Fruit fly (Drosophila melanogaster) whole organism, embryonic: ENCODE results near the gene CG6005.

Source experiments
- CG10147 ChIP-seq: fragments of 200-800 bp; sonication (Bioruptor generic); optimal IDR thresholded peaks from 2 replicates; lab custom pipeline; 2019; ENCODE audit warnings: missing biosample characterization, mild to moderate bottlenecking, missing genetic modification characterization, moderate library complexity
- CG10209 ChIP-seq: fragments of 200-800 bp; sonication (Bioruptor generic); optimal IDR thresholded peaks from 3 replicates; lab custom pipeline; 2017; ENCODE audit warnings: missing biosample characterization, mild to moderate bottlenecking, missing genetic modification characterization, missing genetic modification reagents
- CG10267 ChIP-seq: fragments of 200-800 bp; sonication (Bioruptor generic); optimal IDR thresholded peaks from 2 replicates; lab custom pipeline; 2018; ENCODE audit warnings: missing biosample characterization, mild to moderate bottlenecking, missing genetic modification characterization, moderate library complexity
- CG10462 ChIP-seq: fragments of 200-800 bp; sonication (Bioruptor generic); optimal IDR thresholded peaks from 2 replicates; lab custom pipeline; 2016; ENCODE audit warnings: missing biosample characterization, missing genetic modification characterization
- CG11695 ChIP-seq: fragments of 200-800 bp; sonication (Bioruptor generic); IDR thresholded peaks from 3 replicates; pipeline ENCODE4 v1.3.6; 2022; ENCODE audit warnings: missing biosample characterization, missing genetic modification characterization
- CG11723 ChIP-seq: fragments of 200-800 bp; sonication (Bioruptor generic); optimal IDR thresholded peaks from 2 replicates; lab custom pipeline; 2017; ENCODE audit warnings: missing biosample characterization, mild to moderate bottlenecking, missing genetic modification characterization
- CG12071 ChIP-seq: fragments of 200-800 bp; sonication (Bioruptor generic); optimal IDR thresholded peaks from 3 replicates; lab custom pipeline; 2018; ENCODE audit warnings: missing biosample characterization, mild to moderate bottlenecking, missing genetic modification characterization
- CG12769 ChIP-seq: fragments of 200-800 bp; sonication (Bioruptor generic); optimal IDR thresholded peaks from 2 replicates; lab custom pipeline; 2019; ENCODE audit warnings: missing biosample characterization, mild to moderate bottlenecking, missing genetic modification characterization, moderate library complexity
- CG13123 ChIP-seq: fragments of 200-800 bp; sonication (Bioruptor generic); optimal IDR thresholded peaks from 2 replicates; lab custom pipeline; 2016; ENCODE audit warnings: missing biosample characterization, missing genetic modification characterization
- CG13775 ChIP-seq: fragments of 200-800 bp; sonication (Bioruptor generic); optimal IDR thresholded peaks from 3 replicates; lab custom pipeline; 2017; ENCODE audit warnings: missing biosample characterization, mild to moderate bottlenecking, missing genetic modification characterization
- CG15514 ChIP-seq: fragments of 200-800 bp; sonication (Bioruptor generic); optimal IDR thresholded peaks from 3 replicates; lab custom pipeline; 2017; ENCODE audit warnings: missing biosample characterization, missing genetic modification characterization, mild to moderate bottlenecking, moderate library complexity, missing genetic modification reagents
- CG15601 ChIP-seq: fragments of 200-800 bp; sonication (Bioruptor generic); optimal IDR thresholded peaks from 3 replicates; lab custom pipeline; 2019; ENCODE audit warnings: missing biosample characterization, mild to moderate bottlenecking, missing genetic modification characterization, moderate library complexity
- CG16863 ChIP-seq: fragments of 200-800 bp; sonication (Bioruptor generic); optimal IDR thresholded peaks from 3 replicates; lab custom pipeline; 2016; ENCODE audit warnings: missing biosample characterization, missing genetic modification characterization
- CG17361 ChIP-seq: fragments of 200-800 bp; sonication (Bioruptor generic); IDR thresholded peaks from 3 replicates; pipeline ENCODE4 v1.3.6; 2022; ENCODE audit warnings: missing biosample characterization, missing genetic modification characterization
- CG18619 ChIP-seq: fragments of 200-800 bp; sonication (Bioruptor generic); optimal IDR thresholded peaks from 3 replicates; lab custom pipeline; 2017; ENCODE audit warnings: missing biosample characterization, mild to moderate bottlenecking, missing genetic modification characterization
- CG18764 ChIP-seq: fragments of 200-800 bp; sonication (Bioruptor generic); optimal IDR thresholded peaks from 3 replicates; lab custom pipeline; 2016; ENCODE audit warnings: missing biosample characterization, missing genetic modification characterization
- CG2712 ChIP-seq: fragments of 200-800 bp; optimal IDR thresholded peaks from 3 replicates; lab custom pipeline; 2019; ENCODE audit warnings: missing biosample characterization, mild to moderate bottlenecking, missing genetic modification characterization, moderate library complexity
- CG30020 ChIP-seq: fragments of 200-800 bp; optimal IDR thresholded peaks from 2 replicates; lab custom pipeline; 2019; ENCODE audit warnings: missing biosample characterization, mild to moderate bottlenecking, missing genetic modification characterization, moderate library complexity
- CG32532 ChIP-seq: fragments of 200-800 bp; sonication (Bioruptor generic); IDR thresholded peaks from 2 replicates; pipeline ENCODE4 v1.3.6; 2022; ENCODE audit warnings: missing biosample characterization, missing genetic modification characterization
- CG3995 ChIP-seq: fragments of 200-800 bp; sonication (Bioruptor generic); optimal IDR thresholded peaks from 3 replicates; lab custom pipeline; 2016; ENCODE audit warnings: missing biosample characterization, missing genetic modification characterization
- CG4617 ChIP-seq: fragments of 200-800 bp; sonication (Bioruptor generic); optimal IDR thresholded peaks from 3 replicates; lab custom pipeline; 2016; ENCODE audit warnings: missing biosample characterization, missing genetic modification characterization, borderline replicate concordance
- CG9932 ChIP-seq: fragments of 200-800 bp; sonication (Bioruptor generic); IDR thresholded peaks from 2 replicates; pipeline ENCODE4 v1.3.6; 2022; ENCODE audit warnings: missing biosample characterization, missing genetic modification characterization
- Dbx ChIP-seq: fragments of 200-800 bp; sonication (Bioruptor generic); IDR thresholded peaks from 3 replicates; pipeline ENCODE4 v1.3.6; 2022; ENCODE audit warnings: missing biosample characterization, missing genetic modification characterization
- Fer3 ChIP-seq: fragments of 200-800 bp; sonication (Bioruptor generic); optimal IDR thresholded peaks from 2 replicates; lab custom pipeline; 2018; ENCODE audit warnings: missing biosample characterization, mild to moderate bottlenecking, missing genetic modification characterization, moderate library complexity
- Hr3 ChIP-seq: fragments of 200-800 bp; sonication (Bioruptor generic); optimal IDR thresholded peaks from 3 replicates; lab custom pipeline; 2016; ENCODE audit warnings: missing biosample characterization, missing genetic modification characterization
- Lhr ChIP-seq: fragments of 200-800 bp; sonication (Bioruptor generic); optimal IDR thresholded peaks from 3 replicates; lab custom pipeline; 2017; ENCODE audit warnings: mild to moderate bottlenecking, missing biosample characterization, missing genetic modification reagents, missing genetic modification characterization
- Oli ChIP-seq: fragments of 200-800 bp; sonication (Bioruptor generic); optimal IDR thresholded peaks from 2 replicates; lab custom pipeline; 2018; ENCODE audit warnings: missing biosample characterization, mild to moderate bottlenecking, missing genetic modification characterization, moderate library complexity
- Ptx1 ChIP-seq: fragments of 200-800 bp; sonication (Bioruptor generic); IDR thresholded peaks from 2 replicates; pipeline ENCODE4 v1.3.6; 2022; ENCODE audit warnings: missing biosample characterization, missing genetic modification characterization
- Sox102F ChIP-seq: fragments of 200-800 bp; sonication (Bioruptor generic); optimal IDR thresholded peaks from 2 replicates; lab custom pipeline; 2018; ENCODE audit warnings: missing biosample characterization, mild to moderate bottlenecking, missing genetic modification characterization, moderate library complexity
- Spps ChIP-seq: fragments of 200-800 bp; sonication (Bioruptor generic); optimal IDR thresholded peaks from 2 replicates; lab custom pipeline; 2018; ENCODE audit warnings: missing biosample characterization, mild to moderate bottlenecking, missing genetic modification characterization
- Usf ChIP-seq: fragments of 200-800 bp; sonication (Bioruptor generic); optimal IDR thresholded peaks from 2 replicates; lab custom pipeline; 2017; ENCODE audit warnings: missing genotype, missing biosample characterization, missing genetic modification characterization
- chif ChIP-seq, 2 experiments: fragments of 200-800 bp; sonication (Bioruptor generic); optimal IDR thresholded peaks; 3 replicates each; lab custom pipeline; 2016; ENCODE audit warnings: missing biosample characterization in 2 of 2, missing genetic modification characterization in 2 of 2
- dmrt11E ChIP-seq: fragments of 200-800 bp; sonication (Bioruptor generic); optimal IDR thresholded peaks from 3 replicates; lab custom pipeline; 2018; ENCODE audit warnings: missing biosample characterization, mild to moderate bottlenecking, missing genetic modification characterization, moderate library complexity
- dmrt99B ChIP-seq: fragments of 200-800 bp; sonication (Bioruptor generic); optimal IDR thresholded peaks from 2 replicates; lab custom pipeline; 2018; ENCODE audit warnings: missing biosample characterization, mild to moderate bottlenecking, missing genetic modification characterization, moderate library complexity
- dpn ChIP-seq, 2 experiments: fragments of 200-800 bp; sonication (Bioruptor generic); optimal IDR thresholded peaks; 3 replicates each; lab custom pipeline; 2016; ENCODE audit warnings: missing biosample characterization in 2 of 2, missing genetic modification characterization in 2 of 2
- fd102C ChIP-seq: fragments of 200-800 bp; sonication (Bioruptor generic); optimal IDR thresholded peaks from 2 replicates; lab custom pipeline; 2018; ENCODE audit warnings: missing biosample characterization, mild to moderate bottlenecking, missing genetic modification characterization, moderate library complexity
- fd3F ChIP-seq: fragments of 200-800 bp; sonication (Bioruptor generic); optimal IDR thresholded peaks from 2 replicates; lab custom pipeline; 2018; ENCODE audit warnings: missing biosample characterization, mild to moderate bottlenecking, missing genetic modification characterization, moderate library complexity
- fd96Cb ChIP-seq: fragments of 200-800 bp; sonication (Bioruptor generic); optimal IDR thresholded peaks from 2 replicates; lab custom pipeline; 2018; ENCODE audit warnings: missing biosample characterization, mild to moderate bottlenecking, missing genetic modification characterization, moderate library complexity
- gcm ChIP-seq: fragments of 200-800 bp; sonication (Bioruptor generic); optimal IDR thresholded peaks from 2 replicates; lab custom pipeline; 2019; ENCODE audit warnings: missing biosample characterization, mild to moderate bottlenecking, missing genetic modification characterization, moderate library complexity
- gfzf ChIP-seq: fragments of 200-800 bp; sonication (Bioruptor generic); optimal IDR thresholded peaks from 2 replicates; lab custom pipeline; 2016; ENCODE audit warnings: missing biosample characterization, mild to moderate bottlenecking, missing genetic modification characterization, moderate library complexity
- gsb-n ChIP-seq: fragments of 200-800 bp; sonication (Bioruptor generic); optimal IDR thresholded peaks from 3 replicates; lab custom pipeline; 2018; ENCODE audit warnings: missing biosample characterization, mild to moderate bottlenecking, missing genetic modification characterization
- mld ChIP-seq: fragments of 200-800 bp; sonication (Bioruptor generic); IDR thresholded peaks from 3 replicates; pipeline ENCODE4 v1.3.6; 2022; ENCODE audit warnings: missing biosample characterization, missing genetic modification characterization; ENCODE audit not compliant: partially characterized antibody
- prd ChIP-seq, 3 experiments: fragments of >200 bp in 2 of 3; fragments of 200-800 bp in 1 of 3; sonication (Bioruptor generic) in 1 of 3; optimal IDR thresholded peaks in 2 of 3; IDR thresholded peaks in 1 of 3; 2 replicates in 2 of 3; 3 replicates in 1 of 3; pipeline versions ENCODE4 v1.3.6 to Lab custom; 2017 to 2022; ENCODE audit warnings: missing biosample characterization in 1 of 3, missing genetic modification characterization in 1 of 3
- repo ChIP-seq: fragments of 200-800 bp; sonication (Bioruptor generic); optimal IDR thresholded peaks from 2 replicates; lab custom pipeline; 2016; ENCODE audit warnings: missing biosample characterization, missing genetic modification characterization
- tna ChIP-seq: fragments of 200-800 bp; sonication (Bioruptor generic); IDR thresholded peaks from 2 replicates; pipeline ENCODE4 v1.3.6; 2022; ENCODE audit warnings: missing biosample characterization, missing genetic modification characterization; ENCODE audit not compliant: partially characterized antibody
- toy ChIP-seq: fragments of 200-800 bp; sonication (Bioruptor generic); IDR thresholded peaks from 2 replicates; pipeline ENCODE4 v1.3.6; 2022; ENCODE audit warnings: missing biosample characterization, missing genetic modification characterization
- wek ChIP-seq: fragments of 200-800 bp; sonication (Bioruptor generic); optimal IDR thresholded peaks from 3 replicates; lab custom pipeline; 2018; ENCODE audit warnings: missing biosample characterization, mild to moderate bottlenecking, missing genetic modification characterization, moderate library complexity
- z ChIP-seq: fragments of 200-800 bp; sonication (Bioruptor generic); IDR thresholded peaks from 3 replicates; pipeline ENCODE4 v1.3.6; 2022; ENCODE audit warnings: missing biosample characterization, missing genetic modification characterization
- zen ChIP-seq: fragments of 200-800 bp; sonication (Bioruptor generic); optimal IDR thresholded peaks from 3 replicates; lab custom pipeline; 2018; ENCODE audit warnings: missing biosample characterization, mild to moderate bottlenecking, missing genetic modification characterization, moderate library complexity

The CG6005 gene

dm6 chr3R:19031210-19031609, 7.4 kb upstream of the CG6005 start, which contains the start of the genes Prp18 and CG6013 (continued):
- TF ChIP-seq Oli (tag; lab: Kevin White, UChicago) (peak; percentile 25), CG17361 (GFP tag; lab: Robert Waterston, UW) (peak; percentile 85), dmrt11E (tag; lab: Kevin White, UChicago) (peak; percentile 69), CG12769 (peak; percentile 3), gsb-n (peak; percentile 74), CG11695 (GFP tag; lab: Robert Waterston, UW) (peak; percentile 35; the same call in 1 of the 3 replicates), wek (GFP tag; lab: Kevin White, UChicago) (no peak), CG9932 (peak; percentile 67), CG10209 (GFP tag; lab: Kevin White, UChicago) (peak; percentile 21), CG18619 (peak; percentile 3), CG16863 (GFP tag; lab: Kevin White, UChicago) (no peak), CG10147 (GFP tag; lab: Kevin White, UChicago) (peak; percentile 63), chif (GFP tag; optimal IDR thresholded peaks at IDR 0.05; lab: Kevin White, UChicago) (no peak), tna (no peak), Lhr (GFP tag; lab: Kevin White, UChicago) (peak; percentile 44), CG10462 (GFP tag; lab: Kevin White, UChicago) (peak; percentile 7), CG3995 (GFP tag; lab: Kevin White, UChicago) (no peak), CG15601 (tag; lab: Kevin White, UChicago) (peak; percentile 75), CG2712 (peak; percentile 85), CG11723 (GFP tag; lab: Kevin White, UChicago) (no peak), zen (tag; lab: Kevin White, UChicago) (peak; percentile 42), CG4617 (GFP tag; lab: Kevin White, UChicago) (peak; percentile 89), z (GFP tag; lab: Robert Waterston, UW) (no peak), Dbx (GFP tag; lab: Robert Waterston, UW) (0 out of 3 replicates have a peak, but pooled peaks have one; percentile 22), gfzf (GFP tag; lab: Kevin White, UChicago) (peak; percentile 61), Hr3 (peak; percentile 63), CG32532 (peak; percentile 63; the same call in 1 of the 2 replicates), toy (GFP tag; lab: Robert Waterston, UW) (no peak), CG10267 (tag; lab: Kevin White, UChicago) (peak; percentile 74), fd3F (GFP tag; lab: Kevin White, UChicago) (peak; percentile 63), CG15514 (GFP tag; lab: Kevin White, UChicago) (peak; percentile 37), Ptx1 (GFP tag; lab: Robert Waterston, UW) (peak; percentile 75), Spps (tag; lab: Kevin White, UChicago) (peak; percentile 22), Sox102F (GFP tag; lab: Kevin White, UChicago) (peak; percentile 69), Usf (GFP tag; lab: Kevin White, UChicago) (no peak), CG30020 (tag; lab: Kevin White, UChicago) (peak; percentile 65), gcm (GFP tag; lab: Kevin White, UChicago) (peak; percentile 44), CG13123 (GFP tag; lab: Kevin White, UChicago) (peak; percentile 40), dpn (GFP tag; optimal IDR thresholded peaks at IDR 0.05; lab: Kevin White, UChicago) (peak in 1 of 2 experiments; percentile 32), fd102C (no peak), mld (GFP tag; lab: Robert Waterston, UW) (no peak), prd (optimal IDR thresholded peaks at IDR 0.05; lab: Kevin White, UChicago) (no peak), prd (GFP tag; IDR thresholded peaks at IDR 0.05; lab: Robert Waterston, UW) (peak; percentile 40; the same call in 1 of the 3 replicates), CG13775 (GFP tag; lab: Kevin White, UChicago) (peak; percentile 60), Fer3 (tag; lab: Kevin White, UChicago) (peak; percentile 47), repo (GFP tag; lab: Kevin White, UChicago) (no peak), fd96Cb (tag; lab: Kevin White, UChicago) (peak; percentile 54), dmrt99B (tag; lab: Kevin White, UChicago) (peak; percentile 64), CG12071 (GFP tag; lab: Kevin White, UChicago) (no peak), CG18764 (GFP tag; lab: Kevin White, UChicago) (peak; percentile 30)
